Worm (Caenorhabditis elegans) whole organism, L1 larva: ENCODE data around the gene fipr-8.

Experiments
- C16A3.4 ChIP-seq: fragments of 150-350 bp; optimal IDR thresholded peaks from 2 replicates; lab custom pipeline; 2014; ENCODE audit warnings: missing biosample characterization, missing genetic modification characterization
- C34B4.2 ChIP-seq: sonication (generic microtip); optimal IDR thresholded peaks from 2 replicates; lab custom pipeline; 2017; ENCODE audit warnings: mild to moderate bottlenecking, missing genetic modification characterization, missing compliant biosample characterization
- F16B12.6 ChIP-seq: fragments of 150-350 bp; optimal IDR thresholded peaks from 2 replicates; lab custom pipeline; 2014; ENCODE audit warnings: missing biosample characterization, missing genetic modification characterization
- aha-1 ChIP-seq: fragments of 150-350 bp; optimal IDR thresholded peaks from 2 replicates; lab custom pipeline; 2014; ENCODE audit warnings: missing biosample characterization, missing genetic modification characterization
- aly-2 ChIP-seq: fragments of 150-350 bp; optimal IDR thresholded peaks from 2 replicates; lab custom pipeline; 2014; ENCODE audit warnings: missing biosample characterization, missing genetic modification characterization
- ama-1 ChIP-seq: fragments of 150-350 bp; optimal IDR thresholded peaks from 2 replicates; lab custom pipeline; 2014
- blmp-1 ChIP-seq: fragments of 150-350 bp; optimal IDR thresholded peaks from 2 replicates; lab custom pipeline; 2014; ENCODE audit warnings: missing biosample characterization, missing genetic modification characterization
- ceh-90 ChIP-seq: sonication (generic microtip); optimal IDR thresholded peaks from 2 replicates; lab custom pipeline; 2016; ENCODE audit warnings: missing genetic modification characterization, missing compliant biosample characterization
- ces-1 ChIP-seq: fragments of 150-350 bp; optimal IDR thresholded peaks from 2 replicates; lab custom pipeline; 2014; ENCODE audit warnings: missing biosample characterization, missing genetic modification reagents, missing genetic modification characterization
- efl-1 ChIP-seq, 4 experiments: fragments of 150-350 bp; optimal IDR thresholded peaks in 3 of 4; peaks in 1 of 4; 1 replicate in 1 of 4; 2 replicates in 3 of 4; lab custom pipeline; 2014; ENCODE audit warnings: missing biosample characterization in 2 of 4, missing genetic modification characterization in 2 of 4, missing genetic modification reagents in 2 of 4
- efl-3 ChIP-seq: fragments of 200-800 bp; sonication (Bioruptor generic); optimal IDR thresholded peaks from 2 replicates; lab custom pipeline; 2018; ENCODE audit warnings: mild to moderate bottlenecking, missing genetic modification characterization, missing compliant biosample characterization
- elt-2 ChIP-seq: sonication (generic microtip); optimal IDR thresholded peaks from 2 replicates; lab custom pipeline; 2016; ENCODE audit warnings: missing genetic modification characterization, mild to moderate bottlenecking, inconsistent platforms, missing compliant biosample characterization, missing genetic modification reagents
- elt-3 ChIP-seq, 6 experiments: fragments of 150-350 bp in 1 of 6; sonication (generic microtip); optimal IDR thresholded peaks; 2 replicates each; lab custom pipeline; 2017 to 2018; ENCODE audit warnings: missing biosample characterization in 6 of 6, missing genetic modification characterization in 6 of 6, inconsistent platforms in 1 of 6
- fkh-4 ChIP-seq: sonication (generic microtip); optimal IDR thresholded peaks from 2 replicates; lab custom pipeline; 2016; ENCODE audit warnings: missing compliant biosample characterization, missing genetic modification characterization, borderline replicate concordance
- fkh-8 ChIP-seq: sonication (generic microtip); optimal IDR thresholded peaks from 2 replicates; lab custom pipeline; 2016; ENCODE audit warnings: mild to moderate bottlenecking, missing genetic modification characterization, missing compliant biosample characterization
- fos-1 ChIP-seq: fragments of 150-350 bp; optimal IDR thresholded peaks from 2 replicates; lab custom pipeline; 2014; ENCODE audit warnings: missing biosample characterization, missing genetic modification characterization
- irx-1 ChIP-seq: sonication (generic microtip); optimal IDR thresholded peaks from 2 replicates; lab custom pipeline; 2016; ENCODE audit warnings: missing genetic modification characterization, missing compliant biosample characterization
- isw-1 ChIP-seq: fragments of 200-800 bp; sonication (Bioruptor generic); IDR thresholded peaks from 2 replicates; pipeline ENCODE4 v1.3.6; 2022; ENCODE audit warnings: missing genetic modification characterization, missing compliant biosample characterization
- lin-13 ChIP-seq: fragments of 150-350 bp; optimal IDR thresholded peaks from 2 replicates; lab custom pipeline; 2014; ENCODE audit warnings: missing biosample characterization, missing genetic modification reagents, missing genetic modification characterization
- lsy-2 ChIP-seq, 2 experiments: fragments of 150-350 bp; optimal IDR thresholded peaks; 2 replicates each; lab custom pipeline; 2014; ENCODE audit warnings: missing biosample characterization in 2 of 2, missing genetic modification characterization in 2 of 2
- mab-9 ChIP-seq: fragments of 200-800 bp; sonication (Bioruptor generic); IDR thresholded peaks from 2 replicates; pipeline ENCODE4 v1.3.6; 2022; ENCODE audit warnings: missing genetic modification reagents, missing genetic modification characterization, missing compliant biosample characterization
- mdl-1 ChIP-seq, 2 experiments: fragments of 150-350 bp; optimal IDR thresholded peaks; 2 replicates each; lab custom pipeline; 2014 to 2017; ENCODE audit warnings: missing biosample characterization in 2 of 2, missing genetic modification characterization in 2 of 2, inconsistent platforms in 1 of 2
- mef-2 ChIP-seq: fragments of 150-350 bp; optimal IDR thresholded peaks from 2 replicates; lab custom pipeline; 2014; ENCODE audit warnings: missing biosample characterization, missing genetic modification characterization
- nhr-11 ChIP-seq: fragments of 150-350 bp; optimal IDR thresholded peaks from 2 replicates; lab custom pipeline; 2014; ENCODE audit warnings: missing biosample characterization, missing genetic modification characterization
- nhr-12 ChIP-seq: sonication (generic microtip); optimal IDR thresholded peaks from 2 replicates; lab custom pipeline; 2017; ENCODE audit warnings: missing biosample characterization, missing genetic modification characterization
- nhr-19 ChIP-seq: fragments of 200-800 bp; sonication (Bioruptor generic); conservative IDR thresholded peaks from 2 replicates; pipeline ENCODE4 v1.3.6; 2022; ENCODE audit warnings: missing genetic modification characterization, missing compliant biosample characterization
- nhr-84 ChIP-seq: sonication (generic microtip); optimal IDR thresholded peaks from 2 replicates; lab custom pipeline; 2017; ENCODE audit warnings: missing biosample characterization, missing genetic modification characterization
- nhr-85 ChIP-seq: sonication (generic microtip); peaks from one replicate; lab custom pipeline; 2016; ENCODE audit warnings: missing genetic modification characterization, inconsistent platforms, missing compliant biosample characterization
- nhr-90 ChIP-seq: sonication (generic microtip); optimal IDR thresholded peaks from 2 replicates; lab custom pipeline; 2016; ENCODE audit warnings: mild to moderate bottlenecking, missing genetic modification characterization, missing compliant biosample characterization; ENCODE audit not compliant: poor library complexity
- skn-1 ChIP-seq: fragments of 150-350 bp; optimal IDR thresholded peaks from 2 replicates; lab custom pipeline; 2014; ENCODE audit warnings: missing biosample characterization, missing genetic modification characterization
- snpc-4 ChIP-seq: fragments of 150-350 bp; optimal IDR thresholded peaks from 2 replicates; lab custom pipeline; 2014; ENCODE audit warnings: missing biosample characterization, missing genetic modification characterization
- sox-4 ChIP-seq: sonication (generic microtip); optimal IDR thresholded peaks from 2 replicates; lab custom pipeline; 2016; ENCODE audit warnings: missing genetic modification characterization, missing compliant biosample characterization
- tlp-1 ChIP-seq: fragments of 150-350 bp; optimal IDR thresholded peaks from 2 replicates; lab custom pipeline; 2014; ENCODE audit warnings: missing biosample characterization, missing genetic modification characterization
- unc-62 ChIP-seq: fragments of 150-350 bp; optimal IDR thresholded peaks from 2 replicates; lab custom pipeline; 2014; ENCODE audit warnings: missing biosample characterization, missing genetic modification reagents, missing genetic modification characterization
- unc-86 ChIP-seq: sonication (generic microtip); optimal IDR thresholded peaks from 2 replicates; lab custom pipeline; 2016; ENCODE audit warnings: missing genetic modification characterization, missing compliant biosample characterization
- unc-98 ChIP-seq: fragments of 200-800 bp; sonication (Bioruptor generic); IDR thresholded peaks from 2 replicates; pipeline ENCODE4 v1.3.6; 2022; ENCODE audit warnings: missing genetic modification characterization, missing compliant biosample characterization
- vab-15 ChIP-seq: sonication (generic microtip); optimal IDR thresholded peaks from 2 replicates; lab custom pipeline; 2017; ENCODE audit warnings: missing genotype, mild to moderate bottlenecking, missing genetic modification characterization, missing compliant biosample characterization
- zag-1 ChIP-seq: fragments of 150-350 bp; optimal IDR thresholded peaks from 2 replicates; lab custom pipeline; 2014; ENCODE audit warnings: missing biosample characterization, missing genetic modification characterization

Gene fipr-8

DNA sequence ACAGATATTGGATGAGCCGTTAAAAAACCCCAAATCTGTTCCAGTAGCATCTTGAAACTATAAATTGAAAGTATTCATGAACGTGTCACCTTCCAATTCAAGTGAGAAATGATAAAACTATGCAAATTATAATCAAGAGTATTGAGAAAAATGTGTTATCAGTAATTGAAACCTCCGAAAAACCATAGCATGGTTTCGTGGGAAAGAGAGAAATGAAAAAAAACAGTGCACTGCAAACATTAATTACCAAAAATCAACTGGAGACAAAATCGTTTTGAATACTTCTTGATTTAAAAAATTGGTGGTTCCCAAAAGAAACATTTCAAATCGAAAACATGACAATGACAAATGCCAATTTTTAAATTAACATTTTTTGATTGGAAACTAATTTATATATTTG is 14.2 kb downstream of the fipr-8 start, which contains the start of gene daf-36:
Gene daf-36 (minus strand): TSS at position 101 of the 400 bp plus-strand sequence.
- no peak for TF ChIP-seq blmp-1
- TF ChIP-seq lin-13, result no peak
- TF ChIP-seq C34B4.2 (tag; lab: Kevin White, UChicago), result no peak
- TF ChIP-seq ceh-90 (tag; lab: Kevin White, UChicago), result no peak
- TF ChIP-seq ces-1 (GFP tag; lab: Kevin White, UChicago), result no peak
- no peak for TF ChIP-seq nhr-19 (GFP tag; lab: Robert Waterston, UW)
- no peak for TF ChIP-seq zag-1 (tag; lab: Kevin White, UChicago)
- TF ChIP-seq isw-1 (GFP tag; lab: Robert Waterston, UW), result no peak
- no peak for TF ChIP-seq skn-1 (tag; lab: Kevin White, UChicago)
- TF ChIP-seq aha-1 (tag; lab: Kevin White, UChicago), result no peak
- TF ChIP-seq vab-15, result no peak
- TF ChIP-seq nhr-84 (tag; lab: Kevin White, UChicago), result no peak
- TF ChIP-seq, all 84 proteins: peak for 0

DNA sequence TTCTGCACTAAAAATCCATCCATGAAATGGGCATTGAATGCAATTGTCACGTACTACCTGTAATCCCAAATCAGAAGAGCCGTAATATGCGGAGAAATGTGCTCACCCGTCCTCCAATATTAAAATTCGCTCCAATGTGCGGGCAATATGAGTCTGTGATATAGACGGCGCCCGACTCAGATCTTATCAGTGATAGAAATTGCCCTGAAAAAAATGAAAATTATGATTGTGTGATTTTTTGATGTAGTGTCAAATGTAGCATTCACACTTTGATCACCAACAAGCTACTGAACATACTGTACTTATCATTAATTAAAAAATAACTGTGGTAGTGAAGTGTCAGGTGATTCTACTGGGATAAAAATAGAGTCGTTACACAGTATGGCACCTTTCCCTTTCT is 15.1 kb downstream of the fipr-8 start:
- TF ChIP-seq isw-1 (GFP tag; lab: Robert Waterston, UW) (no peak), elt-2 (tag; lab: Kevin White, UChicago) (peak; percentile 2)

DNA sequence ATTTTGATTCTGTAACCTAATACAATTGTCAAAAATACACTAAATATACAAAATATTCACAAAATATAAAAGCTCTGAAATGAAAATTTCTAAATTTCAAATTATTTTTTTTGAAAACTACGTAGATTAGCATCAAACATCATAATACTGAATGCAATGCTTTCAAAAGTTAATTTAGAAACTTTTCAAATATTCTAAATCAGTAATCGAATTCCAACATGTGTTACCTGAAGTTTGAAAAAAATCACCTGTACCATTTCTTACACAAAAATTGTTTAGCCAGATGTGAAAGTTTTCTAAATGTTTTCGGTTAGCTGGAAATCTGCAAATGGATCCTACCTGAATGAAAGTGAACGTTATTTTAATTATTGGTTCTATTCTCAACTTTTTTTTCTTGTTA is 17.8 kb downstream of the fipr-8 start, which contains the start of gene C12D8.20:
Gene C12D8.20 (plus strand): TSS at position 301 of the 400 bp plus-strand sequence.
- no peak for TF ChIP-seq unc-98 (GFP tag; lab: Robert Waterston, UW)
- no peak for TF ChIP-seq nhr-90 (tag; lab: Kevin White, UChicago)
- no peak for TF ChIP-seq tlp-1 (tag; lab: Kevin White, UChicago)
- no peak for TF ChIP-seq nhr-85
- TF ChIP-seq isw-1 (GFP tag; lab: Robert Waterston, UW), result no peak
- TF ChIP-seq zag-1 (tag; lab: Kevin White, UChicago), result no peak
- TF ChIP-seq snpc-4 (tag; lab: Kevin White, UChicago), result no peak
- TF ChIP-seq nhr-12, result no peak
- no peak for TF ChIP-seq unc-86
- TF ChIP-seq ama-1 (lab: Kevin White, UChicago), result no peak
- no peak for TF ChIP-seq fkh-4 (tag; lab: Kevin White, UChicago)
- TF ChIP-seq fos-1 (tag; lab: Kevin White, UChicago), result no peak
- no peak for TF ChIP-seq fkh-8 (tag; lab: Kevin White, UChicago)
- no peak for TF ChIP-seq efl-1 (optimal IDR thresholded peaks at IDR 0.05; lab: Kevin White, UChicago)
- no peak for TF ChIP-seq efl-1 (GFP tag; optimal IDR thresholded peaks at IDR 0.05 in 1 of 2; lab: Kevin White, UChicago)
- TF ChIP-seq irx-1, result no peak
- TF ChIP-seq C16A3.4 (tag; lab: Kevin White, UChicago), result no peak

DNA sequence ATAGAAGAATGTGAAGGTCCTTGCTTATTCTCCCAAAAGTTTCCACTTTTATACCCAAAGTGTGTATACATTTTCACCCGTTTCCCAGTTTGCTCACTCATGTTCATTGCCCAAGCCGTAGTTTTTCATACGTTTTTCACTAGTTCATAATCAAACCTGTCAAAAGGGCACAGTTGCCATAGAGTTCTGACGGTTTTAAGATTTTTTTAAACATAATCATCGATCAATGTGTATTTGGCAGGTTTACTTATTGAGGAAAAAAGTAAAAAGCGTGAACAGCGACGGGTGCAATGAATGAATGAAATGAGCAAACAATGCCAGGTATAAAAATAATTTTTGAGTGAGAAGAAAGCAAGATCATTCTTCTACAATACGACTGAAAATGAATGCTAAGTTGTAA is 18.4 kb downstream of the fipr-8 start, which contains the start of the genes fipr-5 and fipr-9:
Gene fipr-5 (minus strand): TSS at position 101 of the 400 bp plus-strand sequence.
Gene fipr-9 (plus strand): TSS at position 346 of the 400 bp plus-strand sequence.
- TF ChIP-seq C16A3.4 (tag; lab: Kevin White, UChicago) (no peak), lsy-2 (tag; optimal IDR thresholded peaks at IDR 0.05; lab: Kevin White, UChicago) (no peak), F16B12.6 (tag; lab: Kevin White, UChicago) (no peak), aly-2 (tag; lab: Kevin White, UChicago) (no peak), unc-86 (no peak), unc-62 (GFP tag; lab: Kevin White, UChicago) (no peak), mdl-1 (tag; optimal IDR thresholded peaks at IDR 0.05; lab: Kevin White, UChicago) (no peak), vab-15 (no peak), mab-9 (GFP tag; lab: Robert Waterston, UW) (no peak), lin-13 (no peak), elt-3 (tag; optimal IDR thresholded peaks at IDR 0.05; lab: Kevin White, UChicago) (no peak), mef-2 (tag; lab: Kevin White, UChicago) (no peak)

DNA sequence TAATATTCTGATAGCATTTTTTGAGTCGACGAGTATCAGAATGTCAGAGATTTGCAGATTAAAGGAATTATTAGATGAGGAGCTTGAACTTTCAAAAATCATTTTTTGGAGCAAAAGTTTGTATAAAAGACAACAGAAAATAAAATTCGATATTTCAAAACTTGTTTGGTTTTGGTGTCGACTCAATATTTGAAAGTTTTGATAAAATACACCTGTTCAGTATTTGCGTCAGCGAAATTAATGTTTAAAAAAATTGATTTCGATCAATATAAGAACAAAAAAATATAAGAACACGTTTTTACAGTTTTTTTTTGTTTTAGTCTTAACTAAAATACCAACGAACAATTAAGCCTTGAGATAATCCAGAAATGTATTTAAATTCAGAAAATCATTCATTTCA is 19.2 kb downstream of the fipr-8 start, which contains the start of gene C12D8.13:
Gene C12D8.13 (minus strand): TSS at position 101 of the 400 bp plus-strand sequence.
- TF ChIP-seq nhr-11 (no peak), snpc-4 (tag; lab: Kevin White, UChicago) (no peak), irx-1 (no peak), sox-4 (tag; lab: Kevin White, UChicago) (no peak), efl-3 (GFP tag; lab: Kevin White, UChicago) (no peak)
